Worm (Caenorhabditis elegans): ENCODE data around the gene ZK867.2.

ZK867.2 gene

ce11 chrX:7244756-7245155 lies 38.2 kb downstream of the ZK867.2 start (continued):
- TF ChIP-seq fos-1 (tag; optimal IDR thresholded peaks at IDR 0.05): no peak
- no peak for TF ChIP-seq daf-19 (GFP tag; conservative IDR thresholded peaks at IDR 0.05)
- no peak for TF ChIP-seq lim-7 (GFP tag; IDR thresholded peaks at IDR 0.05)
- TF ChIP-seq ceh-28 (tag; optimal IDR thresholded peaks at IDR 0.05): no peak
- TF ChIP-seq ces-1 (GFP tag; optimal IDR thresholded peaks at IDR 0.05): no peak
- TF ChIP-seq nhr-6 (tag; optimal IDR thresholded peaks at IDR 0.05): peak; percentile 36
- TF ChIP-seq jun-1 (tag; optimal IDR thresholded peaks at IDR 0.05): no peak
- TF ChIP-seq hlh-30 (tag; optimal IDR thresholded peaks at IDR 0.05; ENCODE audit: insufficient read depth): peak; percentile 76
- TF ChIP-seq fkh-10 (GFP tag; optimal IDR thresholded peaks at IDR 0.05): no peak
- TF ChIP-seq nhr-28 (tag; optimal IDR thresholded peaks at IDR 0.05): peak; percentile 86
- no peak for TF ChIP-seq ztf-11 (tag; optimal IDR thresholded peaks at IDR 0.05)
- peak; percentile 92 for TF ChIP-seq dve-1 (tag; optimal IDR thresholded peaks at IDR 0.05; ENCODE audit: insufficient read depth)
- TF ChIP-seq lin-1 (GFP tag; IDR thresholded peaks at IDR 0.05): peak; percentile 85
- no peak for TF ChIP-seq attf-4 (tag; optimal IDR thresholded peaks at IDR 0.05)
- TF ChIP-seq hlh-11 (tag; optimal IDR thresholded peaks at IDR 0.05): peak; percentile 94
- TF ChIP-seq dmd-9 (GFP tag; IDR thresholded peaks at IDR 0.05): no peak
- no peak for TF ChIP-seq arid-1 (GFP tag; conservative IDR thresholded peaks at IDR 0.05)
- TF ChIP-seq Y48G9A.11 (GFP tag; IDR thresholded peaks at IDR 0.05): no peak
- TF ChIP-seq mdl-1 (tag; optimal IDR thresholded peaks at IDR 0.05): peak in 1 of 2 experiments; percentile 61
- peak; percentile 74 for TF ChIP-seq nhr-102 (tag; optimal IDR thresholded peaks at IDR 0.05)
- peak; percentile 50; the same call in 1 of the 2 replicates for TF ChIP-seq ceh-20 (GFP tag; IDR thresholded peaks at IDR 0.05)
- no peak for TF ChIP-seq dmd-8 (GFP tag; IDR thresholded peaks at IDR 0.05)
- TF ChIP-seq mxl-3 (GFP tag; optimal IDR thresholded peaks at IDR 0.05): peak; percentile 35
- TF ChIP-seq rbr-2 (tag; optimal IDR thresholded peaks at IDR 0.05): no peak
- peak; percentile 87 for TF ChIP-seq php-3 (GFP tag; IDR thresholded peaks at IDR 0.05)
- TF ChIP-seq lin-13 (GFP tag; optimal IDR thresholded peaks at IDR 0.05): no peak
- no peak for TF ChIP-seq D1046.2 (GFP tag; IDR thresholded peaks at IDR 0.05)
- TF ChIP-seq ZK337.2 (GFP tag; IDR thresholded peaks at IDR 0.05): no peak
- no peak for TF ChIP-seq nhr-42 (GFP tag; IDR thresholded peaks at IDR 0.05)
- peak; percentile 73 for TF ChIP-seq nhr-77 (tag; optimal IDR thresholded peaks at IDR 0.05)
- TF ChIP-seq ZK546.5 (tag; optimal IDR thresholded peaks at IDR 0.05): no peak
- TF ChIP-seq egl-43 (GFP tag; IDR thresholded peaks at IDR 0.05): no peak
- TF ChIP-seq pha-4 (GFP tag; IDR thresholded peaks at IDR 0.05): no peak
- peak; percentile 33 for TF ChIP-seq pha-4 (tag; optimal IDR thresholded peaks at IDR 0.05)
- TF ChIP-seq spr-1 (tag; optimal IDR thresholded peaks at IDR 0.05): no peak
- TF ChIP-seq ceh-44 (GFP tag; IDR thresholded peaks at IDR 0.05): no peak
- peak; percentile 94 for TF ChIP-seq dmd-6 (GFP tag; IDR thresholded peaks at IDR 0.05)
- TF ChIP-seq ceh-82 (tag; optimal IDR thresholded peaks at IDR 0.05): no peak
- TF ChIP-seq lin-39 (tag; optimal IDR thresholded peaks at IDR 0.05): no peak
- TF ChIP-seq nhr-48 (tag; optimal IDR thresholded peaks at IDR 0.05): peak; percentile 75
- no peak for TF ChIP-seq ceh-32 (tag; optimal IDR thresholded peaks at IDR 0.05; ENCODE audit: poor library complexity)
- TF ChIP-seq madf-5 (GFP tag; IDR thresholded peaks at IDR 0.05): no peak
- peak; percentile 2 for TF ChIP-seq dpl-1 (GFP tag; optimal IDR thresholded peaks at IDR 0.05)
- TF ChIP-seq gei-8 (GFP tag; optimal IDR thresholded peaks at IDR 0.05): no peak
- TF ChIP-seq daf-16 (GFP tag; optimal IDR thresholded peaks at IDR 0.05): peak in 1 of 2 experiments; percentile 57
- peak; percentile 95 for TF ChIP-seq daf-16 (tag; optimal IDR thresholded peaks at IDR 0.05)
- TF ChIP-seq cey-2 (tag; optimal IDR thresholded peaks at IDR 0.05; ENCODE audit: borderline replicate concordance, insufficient read depth): no peak
- TF ChIP-seq madf-9 (GFP tag; conservative IDR thresholded peaks at IDR 0.05): no peak
- peak; percentile 31 for TF ChIP-seq mep-1 (tag; optimal IDR thresholded peaks at IDR 0.05)
- no peak for TF ChIP-seq lir-3 (tag; optimal IDR thresholded peaks at IDR 0.05)
- TF ChIP-seq hif-1 (tag; optimal IDR thresholded peaks at IDR 0.05): peak in 1 of 2 experiments; percentile 25
- peak; percentile 53 for TF ChIP-seq nhr-10 (tag; optimal IDR thresholded peaks at IDR 0.05)
